Worm (Caenorhabditis elegans) whole organism, midembryonic: ENCODE results near the gene B0457.2.

Experiments used
- T22C8.4 ChIP-seq: fragments of 200-800 bp; sonication (Bioruptor generic); IDR thresholded peaks from 2 replicates; pipeline ENCODE4 v1.3.6; 2022; ENCODE audit warnings: missing genetic modification characterization, missing compliant biosample characterization
- cog-1 ChIP-seq: sonication (generic microtip); optimal IDR thresholded peaks from 2 replicates; lab custom pipeline; 2016; ENCODE audit warnings: missing genetic modification characterization, missing compliant biosample characterization
- flt-1 ChIP-seq: fragments of 200-800 bp; sonication (Bioruptor generic); IDR thresholded peaks from 2 replicates; pipeline ENCODE4 v1.3.6; 2022; ENCODE audit warnings: missing genetic modification characterization, missing compliant biosample characterization
- klf-2 ChIP-seq: fragments of 200-800 bp; sonication (Bioruptor generic); conservative IDR thresholded peaks from 2 replicates; pipeline ENCODE4 v1.3.6; 2022; ENCODE audit warnings: missing genetic modification reagents, missing genetic modification characterization, missing compliant biosample characterization
- ref-1 ChIP-seq: fragments of 200-800 bp; sonication (Bioruptor generic); conservative IDR thresholded peaks from 2 replicates; pipeline ENCODE4 v1.3.6; 2022; ENCODE audit warnings: missing genetic modification reagents, missing genetic modification characterization, missing compliant biosample characterization
- tab-1 ChIP-seq: fragments of 200-800 bp; sonication (Bioruptor generic); IDR thresholded peaks from 2 replicates; pipeline ENCODE4 v1.3.6; 2022; ENCODE audit warnings: missing genetic modification characterization, missing compliant biosample characterization
- ztf-23 ChIP-seq: fragments of 200-800 bp; sonication (Bioruptor generic); IDR thresholded peaks from 2 replicates; pipeline ENCODE4 v1.3.6; 2022; ENCODE audit warnings: missing genetic modification reagents, missing genetic modification characterization, missing compliant biosample characterization

B0457.2 gene

ce11 chrII:8884262-8884949 is 41.9 kb downstream of the B0457.2 start, which contains the start of the genes T07D4.5 and ddx-19:
TSS of gene T07D4.5 (minus strand) at chrII:8884332.
TSS of gene ddx-19 (plus strand) at chrII:8884899.
- no peak for TF ChIP-seq tab-1

- TF ChIP-seq ztf-23 (GFP tag; lab: Robert Waterston, UW) (no peak), ref-1 (GFP tag; lab: Robert Waterston, UW) (no peak), T22C8.4 (GFP tag; lab: Robert Waterston, UW) (no peak), flt-1 (GFP tag; lab: Robert Waterston, UW) (no peak), klf-2 (no peak)
Observed at ce11 chrII:8883559-8883958, 42.8 kb downstream of the B0457.2 start, which contains the start of gene rha-1. TSS of gene rha-1 (minus strand) at chrII:8883659.

DNA sequence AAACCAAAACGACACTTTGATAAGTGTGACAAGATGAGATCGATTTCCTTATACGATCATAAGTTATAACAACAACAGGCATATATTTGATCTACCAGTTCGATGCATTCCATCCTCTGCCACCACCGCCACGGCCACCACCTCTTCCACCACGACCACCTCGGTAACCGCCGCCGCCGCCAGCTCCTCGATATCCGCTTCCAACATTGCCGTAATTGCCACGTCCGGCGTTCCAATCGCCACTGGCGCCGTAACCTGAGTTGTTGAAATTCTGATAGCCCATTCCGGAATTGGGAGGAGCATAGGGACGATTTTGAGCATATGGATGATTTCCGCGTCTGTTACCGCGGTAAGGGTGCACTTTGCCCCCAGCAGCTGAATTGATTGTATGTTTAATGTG is 47.8 kb downstream of the B0457.2 start:
- TF ChIP-seq tab-1 (no peak), flt-1 (GFP tag; lab: Robert Waterston, UW) (no peak)

DNA sequence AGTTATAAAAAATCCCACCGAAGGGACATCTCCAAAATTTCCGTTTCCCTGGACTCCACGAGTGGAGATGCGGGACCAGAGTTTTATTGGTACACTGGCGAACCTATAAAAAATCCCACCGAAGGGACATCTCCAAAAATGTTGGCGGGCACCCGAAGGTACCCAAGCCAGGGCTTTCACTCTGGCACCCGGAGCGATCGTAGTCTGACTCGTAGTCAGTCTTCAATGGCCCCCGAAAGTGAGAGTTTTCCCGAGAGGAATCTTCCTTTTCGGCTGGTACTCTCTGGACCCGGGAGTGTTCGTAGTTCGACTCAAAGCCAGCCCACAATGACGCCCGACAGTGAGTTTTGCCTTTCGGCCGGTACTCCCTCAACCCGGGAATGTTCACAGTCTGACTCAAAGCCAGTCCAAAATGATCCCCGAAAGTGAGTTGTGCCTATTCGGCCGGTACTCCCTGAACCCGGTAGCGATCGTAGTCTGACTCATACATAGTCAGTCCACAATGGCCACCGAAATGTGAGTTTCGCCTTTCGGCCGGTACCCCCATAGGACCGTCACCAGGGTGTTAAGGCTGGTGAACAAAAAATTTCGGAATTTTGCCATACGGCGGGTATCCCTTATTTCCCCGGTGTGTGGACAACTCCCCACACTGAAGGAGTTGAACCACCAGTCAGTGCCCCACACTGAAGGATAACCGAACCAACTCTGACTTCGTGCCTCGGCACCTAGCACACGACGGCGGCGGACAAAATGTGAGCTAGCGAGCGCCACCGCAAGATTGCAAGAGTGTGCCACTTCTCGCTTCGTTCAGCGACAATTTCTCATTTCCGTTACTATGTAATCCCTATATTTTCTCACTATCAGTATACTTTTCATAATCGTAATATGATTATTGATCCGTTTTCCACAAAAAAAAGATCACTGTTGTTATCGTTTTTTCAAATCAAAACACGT is 49.0 kb downstream of the B0457.2 start:
- no peak for TF ChIP-seq ztf-23 (GFP tag; lab: Robert Waterston, UW)
- TF ChIP-seq T22C8.4 (GFP tag; lab: Robert Waterston, UW): 0 out of 2 replicates have a peak, but pooled peaks have one; percentile 5
- no peak for TF ChIP-seq cog-1
